Worm (Caenorhabditis elegans): ENCODE measurements around the gene hlh-25.

DNA sequence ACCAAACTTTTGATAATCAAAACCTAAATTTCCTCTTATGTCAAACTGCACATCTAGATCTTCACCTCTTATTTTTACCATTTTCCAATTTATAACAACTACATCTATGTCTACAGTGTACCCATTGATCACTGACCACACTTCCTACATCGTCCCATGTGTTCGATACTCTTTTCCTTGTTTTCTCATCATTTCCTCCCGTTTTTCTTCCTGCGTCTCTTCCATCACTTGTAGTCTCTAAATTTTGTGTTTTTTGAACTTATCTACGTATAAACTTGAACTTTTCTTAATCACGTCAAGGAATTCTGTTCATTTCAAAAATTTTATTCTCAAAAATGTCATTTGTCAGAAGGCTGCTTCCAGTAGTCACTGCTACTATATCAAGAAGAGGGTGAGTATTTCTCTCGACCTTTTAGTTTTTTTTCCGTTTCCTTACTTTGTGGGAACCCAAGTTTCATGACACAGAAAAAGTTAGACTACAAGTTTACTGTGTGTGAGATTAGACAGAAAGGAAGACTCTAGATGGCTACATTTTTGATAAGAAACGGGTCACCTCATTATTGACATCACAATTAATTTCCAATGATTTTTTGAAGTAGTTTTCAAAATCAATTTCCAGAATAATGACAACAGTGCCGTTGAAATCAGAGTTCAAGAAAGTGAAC is 37.2 kb downstream of the hlh-25 start:
- TF ChIP-seq him-1 (tag; optimal IDR thresholded peaks at IDR 0.05) = no peak
- TF ChIP-seq dao-5 (tag; optimal IDR thresholded peaks at IDR 0.05) = no peak
